Worm (Caenorhabditis elegans) whole organism, L4 larva: ENCODE measurements around the gene nol-6.

Experiments used
- ZK546.5 ChIP-seq, 2 experiments: sonication (generic microtip); optimal IDR thresholded peaks; 2 replicates each; lab custom pipeline; 2017; ENCODE audit warnings: missing biosample characterization in 2 of 2, missing genetic modification characterization in 2 of 2
- aha-1 ChIP-seq: fragments of 150-350 bp; peaks from one replicate; lab custom pipeline; 2014; ENCODE audit warnings: missing biosample characterization, missing genetic modification characterization
- fkh-10 ChIP-seq: fragments of 150-350 bp; optimal IDR thresholded peaks from 2 replicates; lab custom pipeline; 2014; ENCODE audit warnings: missing biosample characterization, missing genetic modification reagents, missing genetic modification characterization
- nhr-76 ChIP-seq: fragments of 150-350 bp; optimal IDR thresholded peaks from 2 replicates; lab custom pipeline; 2014; ENCODE audit warnings: missing biosample characterization, missing genetic modification characterization
- pqm-1 ChIP-seq: sonication (generic microtip); optimal IDR thresholded peaks from 2 replicates; lab custom pipeline; 2017; ENCODE audit warnings: missing biosample characterization, missing genetic modification characterization
- snpc-4 ChIP-seq: fragments of 150-350 bp; optimal IDR thresholded peaks from 2 replicates; lab custom pipeline; 2014; ENCODE audit warnings: missing biosample characterization, missing genetic modification characterization
- zag-1 ChIP-seq: fragments of 150-350 bp; optimal IDR thresholded peaks from 2 replicates; lab custom pipeline; 2014; ENCODE audit warnings: missing biosample characterization, missing genetic modification characterization

DNA sequence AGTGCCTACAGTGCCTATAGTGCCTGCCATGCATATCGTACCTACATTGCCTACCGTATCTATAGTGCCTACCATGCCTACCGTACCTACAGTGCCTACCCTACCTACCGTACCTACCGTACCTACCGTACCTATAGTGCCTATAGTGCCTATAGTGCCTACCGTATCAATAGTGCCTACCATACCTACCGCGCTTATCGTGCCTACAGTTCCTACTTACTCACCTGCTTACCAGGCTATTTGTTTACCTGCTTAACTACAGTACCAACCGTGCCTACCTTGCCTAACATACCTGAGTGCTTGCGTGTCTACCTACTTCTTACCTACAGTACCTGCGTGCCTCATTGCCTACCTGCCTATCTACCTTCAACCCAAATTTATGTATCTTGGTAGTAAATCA is 4.2 kb upstream of the nol-6 start:
- TF ChIP-seq ZK546.5 (tag; optimal IDR thresholded peaks at IDR 0.05; lab: Kevin White, UChicago), result no peak
- TF ChIP-seq snpc-4 (tag; lab: Kevin White, UChicago), result no peak
- peak; percentile 52 for TF ChIP-seq aha-1 (tag; lab: Kevin White, UChicago)
- TF ChIP-seq fkh-10 (GFP tag; lab: Kevin White, UChicago), result no peak
- TF ChIP-seq zag-1, result no peak
- TF ChIP-seq nhr-76 (tag; lab: Kevin White, UChicago), result no peak
- no peak for TF ChIP-seq pqm-1
